Fruit fly (Drosophila melanogaster) whole organism, embryonic: ENCODE data around the gene CG15403.

Experiments used
- ATbp ChIP-seq: fragments of 200-800 bp; sonication (Bioruptor generic); optimal IDR thresholded peaks from 2 replicates; lab custom pipeline; 2017; ENCODE audit warnings: missing biosample characterization, mild to moderate bottlenecking, missing genetic modification characterization, missing genetic modification reagents
- Asciz ChIP-seq: fragments of 200-800 bp; sonication (Bioruptor generic); optimal IDR thresholded peaks from 2 replicates; lab custom pipeline; 2017; ENCODE audit warnings: missing biosample characterization, mild to moderate bottlenecking, missing genetic modification characterization, missing genetic modification reagents
- BEAF-32 ChIP-seq: fragments of 200-800 bp; sonication (Bioruptor generic); optimal IDR thresholded peaks from 3 replicates; lab custom pipeline; 2017; ENCODE audit warnings: missing biosample characterization, missing genetic modification characterization, mild to moderate bottlenecking, moderate library complexity, missing genetic modification reagents
- BtbVII ChIP-seq: fragments of 200-800 bp; sonication (Bioruptor generic); optimal IDR thresholded peaks from 3 replicates; lab custom pipeline; 2017; ENCODE audit warnings: missing biosample characterization, mild to moderate bottlenecking, missing genetic modification characterization
- CG10209 ChIP-seq: fragments of 200-800 bp; sonication (Bioruptor generic); optimal IDR thresholded peaks from 3 replicates; lab custom pipeline; 2017; ENCODE audit warnings: missing biosample characterization, mild to moderate bottlenecking, missing genetic modification characterization, missing genetic modification reagents
- CG10274 ChIP-seq: fragments of 200-800 bp; sonication (Bioruptor generic); optimal IDR thresholded peaks from 3 replicates; lab custom pipeline; 2017; ENCODE audit warnings: missing biosample characterization, mild to moderate bottlenecking, missing genetic modification characterization
- CG11723 ChIP-seq: fragments of 200-800 bp; sonication (Bioruptor generic); optimal IDR thresholded peaks from 2 replicates; lab custom pipeline; 2017; ENCODE audit warnings: missing biosample characterization, mild to moderate bottlenecking, missing genetic modification characterization
- CG12391 ChIP-seq: fragments of 200-800 bp; sonication (Bioruptor generic); optimal IDR thresholded peaks from 3 replicates; lab custom pipeline; 2018; ENCODE audit warnings: missing biosample characterization, mild to moderate bottlenecking, missing genetic modification characterization, moderate library complexity
- CG13296 ChIP-seq: fragments of 200-800 bp; sonication (Bioruptor generic); optimal IDR thresholded peaks from 3 replicates; lab custom pipeline; 2018; ENCODE audit warnings: missing biosample characterization, mild to moderate bottlenecking, missing genetic modification characterization
- CG15514 ChIP-seq: fragments of 200-800 bp; sonication (Bioruptor generic); optimal IDR thresholded peaks from 3 replicates; lab custom pipeline; 2017; ENCODE audit warnings: missing biosample characterization, missing genetic modification characterization, mild to moderate bottlenecking, moderate library complexity, missing genetic modification reagents
- CG17568 ChIP-seq: fragments of 200-800 bp; sonication (Bioruptor generic); optimal IDR thresholded peaks from 2 replicates; lab custom pipeline; 2018; ENCODE audit warnings: missing biosample characterization, mild to moderate bottlenecking, missing genetic modification characterization, moderate library complexity
- CG18262 ChIP-seq: fragments of 200-800 bp; optimal IDR thresholded peaks from 3 replicates; lab custom pipeline; 2019; ENCODE audit warnings: missing biosample characterization, mild to moderate bottlenecking, missing genetic modification characterization, moderate library complexity
- CG18599 ChIP-seq: fragments of 200-800 bp; sonication (Bioruptor generic); optimal IDR thresholded peaks from 3 replicates; lab custom pipeline; 2017; ENCODE audit warnings: missing biosample characterization, missing genetic modification characterization, mild to moderate bottlenecking, moderate library complexity, missing genetic modification reagents
- CG2120 ChIP-seq: fragments of 200-800 bp; sonication (Bioruptor generic); optimal IDR thresholded peaks from 3 replicates; lab custom pipeline; 2016; ENCODE audit warnings: missing biosample characterization, missing genetic modification characterization
- CG33557 ChIP-seq: fragments of 200-800 bp; sonication (Bioruptor generic); optimal IDR thresholded peaks from 2 replicates; lab custom pipeline; 2019; ENCODE audit warnings: missing biosample characterization, mild to moderate bottlenecking, missing genetic modification characterization, moderate library complexity
- CG4360 ChIP-seq: fragments of 200-800 bp; sonication (Bioruptor generic); IDR thresholded peaks from 2 replicates; pipeline ENCODE4 v1.3.6; 2022; ENCODE audit warnings: missing biosample characterization, missing genetic modification characterization
- CG5180 ChIP-seq: fragments of 200-800 bp; sonication (Bioruptor generic); optimal IDR thresholded peaks from 3 replicates; lab custom pipeline; 2017; ENCODE audit warnings: missing biosample characterization, missing genetic modification characterization, mild to moderate bottlenecking, moderate library complexity, missing genetic modification reagents
- CG6175 ChIP-seq: fragments of 200-800 bp; sonication (Bioruptor generic); IDR thresholded peaks from 3 replicates; pipeline ENCODE4 v1.3.6; 2022; ENCODE audit warnings: missing biosample characterization, missing genetic modification characterization
- CG6854 ChIP-seq: fragments of 200-800 bp; sonication (Bioruptor generic); optimal IDR thresholded peaks from 3 replicates; lab custom pipeline; 2017; ENCODE audit warnings: missing biosample characterization, mild to moderate bottlenecking, missing genetic modification characterization
- CG7556 ChIP-seq: fragments of 200-800 bp; sonication (Bioruptor generic); optimal IDR thresholded peaks from 2 replicates; lab custom pipeline; 2017; ENCODE audit warnings: missing biosample characterization, mild to moderate bottlenecking, missing genetic modification characterization
- CG7963 ChIP-seq: fragments of 200-800 bp; sonication (Bioruptor generic); IDR thresholded peaks from 3 replicates; pipeline ENCODE4 v1.3.6; 2022; ENCODE audit warnings: missing biosample characterization, missing genetic modification characterization; ENCODE audit not compliant: partially characterized antibody
- CG7987 ChIP-seq: fragments of 200-800 bp; sonication (Bioruptor generic); optimal IDR thresholded peaks from 2 replicates; lab custom pipeline; 2018; ENCODE audit warnings: missing biosample characterization, mild to moderate bottlenecking, missing genetic modification characterization, moderate library complexity
- CG9727 ChIP-seq: fragments of 200-800 bp; sonication (Bioruptor generic); optimal IDR thresholded peaks from 3 replicates; lab custom pipeline; 2017; ENCODE audit warnings: missing biosample characterization, mild to moderate bottlenecking, missing genetic modification characterization
- CkIIα-i1 ChIP-seq: fragments of 200-800 bp; sonication (Bioruptor generic); IDR thresholded peaks from 2 replicates; pipeline ENCODE4 v1.3.6; 2022; ENCODE audit warnings: missing biosample characterization, missing genetic modification characterization
- CoRest ChIP-seq: fragments of 200-800 bp; sonication (Bioruptor generic); optimal IDR thresholded peaks from 3 replicates; lab custom pipeline; 2018; ENCODE audit warnings: missing biosample characterization, mild to moderate bottlenecking, missing genetic modification characterization, moderate library complexity
- CrebB ChIP-seq: fragments of 200-800 bp; sonication (Bioruptor generic); optimal IDR thresholded peaks from 3 replicates; lab custom pipeline; 2018; ENCODE audit warnings: missing biosample characterization, mild to moderate bottlenecking, missing genetic modification characterization
- D ChIP-seq, 2 experiments: fragments of 200-800 bp in 1 of 2; fragments of >200 bp in 1 of 2; sonication (Bioruptor generic) in 1 of 2; optimal IDR thresholded peaks; 2 replicates in 1 of 2; 3 replicates in 1 of 2; lab custom pipeline; 2017; ENCODE audit warnings: mild to moderate bottlenecking in 1 of 2, missing biosample characterization in 1 of 2, missing genetic modification characterization in 1 of 2, missing genetic modification reagents in 1 of 2
- Dek ChIP-seq: fragments of 200-800 bp; sonication (Bioruptor generic); optimal IDR thresholded peaks from 3 replicates; lab custom pipeline; 2019; ENCODE audit warnings: missing biosample characterization, mild to moderate bottlenecking, missing genetic modification characterization, moderate library complexity
- Fer1 ChIP-seq: fragments of 200-800 bp; sonication (Bioruptor generic); optimal IDR thresholded peaks from 2 replicates; lab custom pipeline; 2017; ENCODE audit warnings: missing biosample characterization, mild to moderate bottlenecking, missing genetic modification characterization
- HHEX ChIP-seq: fragments of 200-800 bp; sonication (Bioruptor generic); optimal IDR thresholded peaks from 3 replicates; lab custom pipeline; 2017; ENCODE audit warnings: missing biosample characterization, mild to moderate bottlenecking, missing genetic modification characterization, missing genetic modification reagents
- Hmr ChIP-seq: fragments of 200-800 bp; sonication (Bioruptor generic); optimal IDR thresholded peaks from 3 replicates; lab custom pipeline; 2017; ENCODE audit warnings: mild to moderate bottlenecking, missing biosample characterization, missing genetic modification reagents, missing genetic modification characterization
- Lhr ChIP-seq: fragments of 200-800 bp; sonication (Bioruptor generic); optimal IDR thresholded peaks from 3 replicates; lab custom pipeline; 2017; ENCODE audit warnings: mild to moderate bottlenecking, missing biosample characterization, missing genetic modification reagents, missing genetic modification characterization
- Med ChIP-seq: fragments of 200-800 bp; sonication (Bioruptor generic); peaks from one replicate; lab custom pipeline; 2016; ENCODE audit warnings: missing biosample characterization, missing genetic modification characterization, mild to moderate bottlenecking, inconsistent platforms, moderate library complexity
- Nf-YB ChIP-seq: fragments of 200-800 bp; sonication (Bioruptor generic); optimal IDR thresholded peaks from 3 replicates; lab custom pipeline; 2019; ENCODE audit warnings: missing biosample characterization, mild to moderate bottlenecking, missing genetic modification characterization, moderate library complexity
- PHDP ChIP-seq: fragments of 200-800 bp; sonication (Bioruptor generic); optimal IDR thresholded peaks from 3 replicates; lab custom pipeline; 2018; ENCODE audit warnings: missing biosample characterization, mild to moderate bottlenecking, missing genetic modification characterization, moderate library complexity
- Sox100B ChIP-seq: fragments of 200-800 bp; sonication (Bioruptor generic); optimal IDR thresholded peaks from 3 replicates; lab custom pipeline; 2018; ENCODE audit warnings: missing biosample characterization, mild to moderate bottlenecking, missing genetic modification characterization
- chif ChIP-seq, 2 experiments: fragments of 200-800 bp; sonication (Bioruptor generic); optimal IDR thresholded peaks; 3 replicates each; lab custom pipeline; 2016; ENCODE audit warnings: missing biosample characterization in 2 of 2, missing genetic modification characterization in 2 of 2
- dmrt11E ChIP-seq: fragments of 200-800 bp; sonication (Bioruptor generic); optimal IDR thresholded peaks from 3 replicates; lab custom pipeline; 2018; ENCODE audit warnings: missing biosample characterization, mild to moderate bottlenecking, missing genetic modification characterization, moderate library complexity
- dmrt99B ChIP-seq: fragments of 200-800 bp; sonication (Bioruptor generic); optimal IDR thresholded peaks from 2 replicates; lab custom pipeline; 2018; ENCODE audit warnings: missing biosample characterization, mild to moderate bottlenecking, missing genetic modification characterization, moderate library complexity
- ftz-f1 ChIP-seq: fragments of 200-800 bp; sonication (Bioruptor generic); optimal IDR thresholded peaks from 2 replicates; lab custom pipeline; 2016; ENCODE audit warnings: missing biosample characterization, missing genetic modification characterization
- mirr ChIP-seq: fragments of 200-800 bp; sonication (Bioruptor generic); optimal IDR thresholded peaks from 3 replicates; lab custom pipeline; 2018; ENCODE audit warnings: missing biosample characterization, mild to moderate bottlenecking, missing genetic modification characterization
- odd ChIP-seq: fragments of 200-800 bp; sonication (Bioruptor generic); optimal IDR thresholded peaks from 2 replicates; lab custom pipeline; 2017; ENCODE audit warnings: missing biosample characterization, mild to moderate bottlenecking, missing genetic modification characterization
- onecut ChIP-seq: fragments of 200-800 bp; sonication (Bioruptor generic); IDR thresholded peaks from 2 replicates; pipeline ENCODE4 v1.3.6; 2022; ENCODE audit warnings: missing biosample characterization, missing genetic modification characterization
- org-1 ChIP-seq: fragments of 200-800 bp; sonication (Bioruptor generic); optimal IDR thresholded peaks from 2 replicates; lab custom pipeline; 2017; ENCODE audit warnings: missing biosample characterization, missing genetic modification characterization
- pho ChIP-seq: fragments of 200-800 bp; sonication (Bioruptor generic); optimal IDR thresholded peaks from 2 replicates; lab custom pipeline; 2016; ENCODE audit warnings: missing biosample characterization, missing genetic modification characterization
- sd ChIP-seq: fragments of 200-800 bp; sonication (Bioruptor generic); optimal IDR thresholded peaks from 3 replicates; lab custom pipeline; 2018; ENCODE audit warnings: missing biosample characterization, mild to moderate bottlenecking, missing genetic modification characterization, moderate library complexity
- sob ChIP-seq: fragments of 200-800 bp; sonication (Bioruptor generic); IDR thresholded peaks from 2 replicates; pipeline ENCODE4 v1.3.6; 2022; ENCODE audit warnings: missing biosample characterization, missing genetic modification characterization
- tgo ChIP-seq: fragments of 200-800 bp; sonication (Bioruptor generic); IDR thresholded peaks from 3 replicates; pipeline ENCODE4 v1.3.6; 2022; ENCODE audit warnings: missing biosample characterization, missing genetic modification characterization

Gene CG15403

dm6 chr2L:3121745-3122144 is 6.7 kb upstream of the CG15403 start (continued):
- TF ChIP-seq ATbp (GFP tag; lab: Kevin White, UChicago) (peak; percentile 49), CG18599 (peak; percentile 19), CG6854 (GFP tag; lab: Kevin White, UChicago) (peak; percentile 13), mirr (GFP tag; lab: Kevin White, UChicago) (peak; percentile 48), CG15514 (GFP tag; lab: Kevin White, UChicago) (peak; percentile 32), sob (peak; percentile 32; the same call in 1 of the 2 replicates), dmrt11E (tag; lab: Kevin White, UChicago) (peak; percentile 20), pho (GFP tag; lab: Kevin White, UChicago) (peak; percentile 0), Dek (tag; lab: Kevin White, UChicago) (peak; percentile 8), odd (GFP tag; lab: Kevin White, UChicago) (peak; percentile 32), CG2120 (peak; percentile 22), D (optimal IDR thresholded peaks at IDR 0.05; lab: Kevin White, UChicago) (no peak), D (GFP tag; optimal IDR thresholded peaks at IDR 0.05; lab: Kevin White, UChicago) (peak; percentile 1), CG7987 (GFP tag; lab: Kevin White, UChicago) (peak; percentile 51), CG13296 (GFP tag; lab: Kevin White, UChicago) (peak; percentile 8), CG4360 (GFP tag; lab: Robert Waterston, UW) (0 out of 2 replicates have a peak, but pooled peaks have one; percentile 14), CrebB (tag; lab: Kevin White, UChicago) (peak; percentile 24), tgo (GFP tag; lab: Robert Waterston, UW) (no peak), HHEX (peak; percentile 35), BEAF-32 (GFP tag; lab: Kevin White, UChicago) (no peak), CG9727 (GFP tag; lab: Kevin White, UChicago) (peak; percentile 40), PHDP (tag; lab: Kevin White, UChicago) (peak; percentile 42), CG6175 (no peak), ftz-f1 (GFP tag; lab: Kevin White, UChicago) (peak; percentile 5), sd (peak; percentile 75), CG17568 (peak; percentile 24), CG5180 (peak; percentile 10), CG10209 (GFP tag; lab: Kevin White, UChicago) (peak; percentile 30), CG12391 (tag; lab: Kevin White, UChicago) (no peak), org-1 (GFP tag; lab: Kevin White, UChicago) (peak; percentile 41), Nf-YB (GFP tag; lab: Kevin White, UChicago) (no peak), Sox100B (GFP tag; lab: Kevin White, UChicago) (peak; percentile 42), chif (GFP tag; optimal IDR thresholded peaks at IDR 0.05; lab: Kevin White, UChicago) (no peak), onecut (GFP tag; lab: Robert Waterston, UW) (peak; percentile 11; the same call in 1 of the 2 replicates), Lhr (no peak), CG7963 (GFP tag; lab: Robert Waterston, UW) (no peak), CG11723 (GFP tag; lab: Kevin White, UChicago) (no peak), CG33557 (GFP tag; lab: Kevin White, UChicago) (peak; percentile 28), Asciz (GFP tag; lab: Kevin White, UChicago) (peak; percentile 38), CG18262 (tag; lab: Kevin White, UChicago) (no peak), CoRest (tag; lab: Kevin White, UChicago) (peak; percentile 25), BtbVII (GFP tag; lab: Kevin White, UChicago) (peak; percentile 47), Hmr (GFP tag; lab: Kevin White, UChicago) (peak; percentile 43), dmrt99B (tag; lab: Kevin White, UChicago) (peak; percentile 16), CG7556 (GFP tag; lab: Kevin White, UChicago) (peak; percentile 8), Med (GFP tag; lab: Kevin White, UChicago) (peak; percentile 26), CkIIα-i1 (GFP tag; lab: Robert Waterston, UW) (no peak), CG10274 (GFP tag; lab: Kevin White, UChicago) (no peak), Fer1 (GFP tag; lab: Kevin White, UChicago) (peak; percentile 32)
